Worm (Caenorhabditis elegans) whole organism, L1 larva: Measurements from ENCODE around the gene srx-4.

Experiments
- C16A3.4 ChIP-seq: fragments of 150-350 bp; optimal IDR thresholded peaks from 2 replicates; lab custom pipeline; 2014; ENCODE audit warnings: missing biosample characterization, missing genetic modification characterization
- C34B4.2 ChIP-seq: sonication (generic microtip); optimal IDR thresholded peaks from 2 replicates; lab custom pipeline; 2017; ENCODE audit warnings: mild to moderate bottlenecking, missing genetic modification characterization, missing compliant biosample characterization
- F16B12.6 ChIP-seq: fragments of 150-350 bp; optimal IDR thresholded peaks from 2 replicates; lab custom pipeline; 2014; ENCODE audit warnings: missing biosample characterization, missing genetic modification characterization
- ama-1 ChIP-seq: fragments of 150-350 bp; optimal IDR thresholded peaks from 2 replicates; lab custom pipeline; 2014
- ceh-8 ChIP-seq: fragments of 200-800 bp; sonication (Bioruptor generic); optimal IDR thresholded peaks from 2 replicates; lab custom pipeline; 2018; ENCODE audit warnings: mild to moderate bottlenecking, missing genetic modification characterization, moderate library complexity, missing compliant biosample characterization
- ceh-82 ChIP-seq, 3 experiments: fragments of 150-350 bp in 1 of 3; sonication (generic microtip) in 2 of 3; optimal IDR thresholded peaks; 2 replicates each; lab custom pipeline; 2014 to 2017; ENCODE audit warnings: missing biosample characterization in 3 of 3, missing genetic modification characterization in 3 of 3
- ceh-88 ChIP-seq: fragments of 200-800 bp; sonication (Bioruptor generic); IDR thresholded peaks from 2 replicates; pipeline ENCODE4 v1.3.6; 2022; ENCODE audit warnings: missing genetic modification characterization, missing compliant biosample characterization
- ceh-90 ChIP-seq: sonication (generic microtip); optimal IDR thresholded peaks from 2 replicates; lab custom pipeline; 2016; ENCODE audit warnings: missing genetic modification characterization, missing compliant biosample characterization
- dpl-1 ChIP-seq, 3 experiments: fragments of 150-350 bp in 2 of 3; sonication (generic microtip) in 1 of 3; optimal IDR thresholded peaks; 2 replicates each; lab custom pipeline; 2014 to 2017; ENCODE audit warnings: missing biosample characterization in 3 of 3, missing genetic modification characterization in 3 of 3, missing genetic modification reagents in 3 of 3
- dsc-1 ChIP-seq: sonication (generic microtip); optimal IDR thresholded peaks from 2 replicates; lab custom pipeline; 2016; ENCODE audit warnings: mild to moderate bottlenecking, missing genetic modification characterization, missing compliant biosample characterization
- efl-3 ChIP-seq: fragments of 200-800 bp; sonication (Bioruptor generic); optimal IDR thresholded peaks from 2 replicates; lab custom pipeline; 2018; ENCODE audit warnings: mild to moderate bottlenecking, missing genetic modification characterization, missing compliant biosample characterization
- egl-27 ChIP-seq, 2 experiments: fragments of 150-350 bp in 1 of 2; sonication (generic microtip); optimal IDR thresholded peaks; 3 replicates each; lab custom pipeline; 2017 to 2018; ENCODE audit warnings: missing biosample characterization in 2 of 2, missing genetic modification characterization in 2 of 2, missing genetic modification reagents in 2 of 2
- elt-2 ChIP-seq: sonication (generic microtip); optimal IDR thresholded peaks from 2 replicates; lab custom pipeline; 2016; ENCODE audit warnings: missing genetic modification characterization, mild to moderate bottlenecking, inconsistent platforms, missing compliant biosample characterization, missing genetic modification reagents
- elt-3 ChIP-seq, 6 experiments: fragments of 150-350 bp in 1 of 6; sonication (generic microtip); optimal IDR thresholded peaks; 2 replicates each; lab custom pipeline; 2017 to 2018; ENCODE audit warnings: missing biosample characterization in 6 of 6, missing genetic modification characterization in 6 of 6, inconsistent platforms in 1 of 6
- ets-5 ChIP-seq: fragments of 200-800 bp; sonication (Bioruptor generic); IDR thresholded peaks from 2 replicates; pipeline ENCODE4 v1.3.6; 2022; ENCODE audit warnings: missing genetic modification characterization, missing compliant biosample characterization
- fkh-4 ChIP-seq: sonication (generic microtip); optimal IDR thresholded peaks from 2 replicates; lab custom pipeline; 2016; ENCODE audit warnings: missing compliant biosample characterization, missing genetic modification characterization, borderline replicate concordance
- fkh-8 ChIP-seq: sonication (generic microtip); optimal IDR thresholded peaks from 2 replicates; lab custom pipeline; 2016; ENCODE audit warnings: mild to moderate bottlenecking, missing genetic modification characterization, missing compliant biosample characterization
- fos-1 ChIP-seq: fragments of 150-350 bp; optimal IDR thresholded peaks from 2 replicates; lab custom pipeline; 2014; ENCODE audit warnings: missing biosample characterization, missing genetic modification characterization
- grh-1 ChIP-seq: fragments of 200-800 bp; sonication (Bioruptor generic); IDR thresholded peaks from 2 replicates; pipeline ENCODE4 v1.3.6; 2022; ENCODE audit warnings: missing genetic modification reagents, missing genetic modification characterization, missing compliant biosample characterization
- hlh-17 ChIP-seq: fragments of 200-800 bp; sonication (Bioruptor generic); optimal IDR thresholded peaks from 2 replicates; lab custom pipeline; 2018; ENCODE audit warnings: missing genetic modification characterization, mild to moderate bottlenecking, missing compliant biosample characterization, moderate library complexity, borderline replicate concordance
- hpl-2 ChIP-seq: fragments of 150-350 bp; optimal IDR thresholded peaks from 2 replicates; lab custom pipeline; 2014; ENCODE audit warnings: missing biosample characterization, missing genetic modification reagents, missing genetic modification characterization
- irx-1 ChIP-seq: sonication (generic microtip); optimal IDR thresholded peaks from 2 replicates; lab custom pipeline; 2016; ENCODE audit warnings: missing genetic modification characterization, missing compliant biosample characterization
- isw-1 ChIP-seq: fragments of 200-800 bp; sonication (Bioruptor generic); IDR thresholded peaks from 2 replicates; pipeline ENCODE4 v1.3.6; 2022; ENCODE audit warnings: missing genetic modification characterization, missing compliant biosample characterization
- jun-1 ChIP-seq: fragments of 150-350 bp; optimal IDR thresholded peaks from 2 replicates; lab custom pipeline; 2014; ENCODE audit warnings: missing biosample characterization, missing genetic modification reagents, missing genetic modification characterization
- lin-14 ChIP-seq: fragments of 200-800 bp; sonication (Bioruptor generic); optimal IDR thresholded peaks from 2 replicates; lab custom pipeline; 2018; ENCODE audit warnings: mild to moderate bottlenecking, missing genetic modification characterization, moderate library complexity, missing compliant biosample characterization
- lir-3 ChIP-seq: sonication (generic microtip); optimal IDR thresholded peaks from 2 replicates; lab custom pipeline; 2016; ENCODE audit warnings: mild to moderate bottlenecking, missing genetic modification characterization, moderate library complexity, missing compliant biosample characterization; ENCODE audit not compliant: poor library complexity
- lsy-2 ChIP-seq, 2 experiments: fragments of 150-350 bp; optimal IDR thresholded peaks; 2 replicates each; lab custom pipeline; 2014; ENCODE audit warnings: missing biosample characterization in 2 of 2, missing genetic modification characterization in 2 of 2
- mep-1 ChIP-seq: fragments of 150-350 bp; optimal IDR thresholded peaks from 2 replicates; lab custom pipeline; 2014; ENCODE audit warnings: missing biosample characterization, missing genetic modification characterization
- nhr-11 ChIP-seq: fragments of 150-350 bp; optimal IDR thresholded peaks from 2 replicates; lab custom pipeline; 2014; ENCODE audit warnings: missing biosample characterization, missing genetic modification characterization
- nhr-12 ChIP-seq: sonication (generic microtip); optimal IDR thresholded peaks from 2 replicates; lab custom pipeline; 2017; ENCODE audit warnings: missing biosample characterization, missing genetic modification characterization
- nhr-20 ChIP-seq: sonication (generic microtip); optimal IDR thresholded peaks from 2 replicates; lab custom pipeline; 2016; ENCODE audit warnings: mild to moderate bottlenecking, missing genetic modification characterization, missing compliant biosample characterization
- nhr-237 ChIP-seq: fragments of 150-350 bp; optimal IDR thresholded peaks from 2 replicates; lab custom pipeline; 2014; ENCODE audit warnings: missing biosample characterization, missing genetic modification characterization
- nhr-47 ChIP-seq: sonication (generic microtip); optimal IDR thresholded peaks from 2 replicates; lab custom pipeline; 2016; ENCODE audit warnings: mild to moderate bottlenecking, missing genetic modification characterization, moderate library complexity, missing compliant biosample characterization
- nhr-77 ChIP-seq: fragments of 150-350 bp; optimal IDR thresholded peaks from 2 replicates; lab custom pipeline; 2014; ENCODE audit warnings: missing biosample characterization, missing genetic modification characterization
- nhr-90 ChIP-seq: sonication (generic microtip); optimal IDR thresholded peaks from 2 replicates; lab custom pipeline; 2016; ENCODE audit warnings: mild to moderate bottlenecking, missing genetic modification characterization, missing compliant biosample characterization; ENCODE audit not compliant: poor library complexity
- pag-3 ChIP-seq: sonication (generic microtip); optimal IDR thresholded peaks from 2 replicates; lab custom pipeline; 2017; ENCODE audit warnings: missing genetic modification characterization, mild to moderate bottlenecking, missing compliant biosample characterization, antibody characterized with exemption, borderline replicate concordance; ENCODE audit not compliant: insufficient read depth
- pax-3 ChIP-seq: fragments of 200-800 bp; sonication (Bioruptor generic); optimal IDR thresholded peaks from 2 replicates; lab custom pipeline; 2018; ENCODE audit warnings: mild to moderate bottlenecking, missing genetic modification characterization, moderate library complexity, missing compliant biosample characterization
- pqm-1 ChIP-seq: sonication (generic microtip); optimal IDR thresholded peaks from 3 replicates; lab custom pipeline; 2017; ENCODE audit warnings: missing biosample characterization, missing genetic modification characterization
- rnt-1 ChIP-seq: sonication (generic microtip); optimal IDR thresholded peaks from 2 replicates; lab custom pipeline; 2016; ENCODE audit warnings: mild to moderate bottlenecking, missing genetic modification characterization, moderate library complexity, missing compliant biosample characterization
- snpc-4 ChIP-seq: fragments of 150-350 bp; optimal IDR thresholded peaks from 2 replicates; lab custom pipeline; 2014; ENCODE audit warnings: missing biosample characterization, missing genetic modification characterization
- sptf-1 ChIP-seq: fragments of 150-350 bp; optimal IDR thresholded peaks from 2 replicates; lab custom pipeline; 2014; ENCODE audit warnings: missing biosample characterization, missing genetic modification characterization
- sup-37 ChIP-seq: fragments of 200-800 bp; sonication (Bioruptor generic); optimal IDR thresholded peaks from 2 replicates; lab custom pipeline; 2018; ENCODE audit warnings: mild to moderate bottlenecking, missing genetic modification characterization, missing compliant biosample characterization
- swsn-7 ChIP-seq: sonication (generic microtip); optimal IDR thresholded peaks from 2 replicates; lab custom pipeline; 2016; ENCODE audit warnings: missing genetic modification characterization, missing compliant biosample characterization
- tlp-1 ChIP-seq: fragments of 150-350 bp; optimal IDR thresholded peaks from 2 replicates; lab custom pipeline; 2014; ENCODE audit warnings: missing biosample characterization, missing genetic modification characterization
- unc-130 ChIP-seq: fragments of 150-350 bp; optimal IDR thresholded peaks from 2 replicates; lab custom pipeline; 2017; ENCODE audit warnings: missing biosample characterization, missing genetic modification characterization, inconsistent platforms
- unc-62 ChIP-seq: fragments of 150-350 bp; optimal IDR thresholded peaks from 2 replicates; lab custom pipeline; 2014; ENCODE audit warnings: missing biosample characterization, missing genetic modification reagents, missing genetic modification characterization
- unc-86 ChIP-seq: sonication (generic microtip); optimal IDR thresholded peaks from 2 replicates; lab custom pipeline; 2016; ENCODE audit warnings: missing genetic modification characterization, missing compliant biosample characterization
- vab-15 ChIP-seq: sonication (generic microtip); optimal IDR thresholded peaks from 2 replicates; lab custom pipeline; 2017; ENCODE audit warnings: missing genotype, mild to moderate bottlenecking, missing genetic modification characterization, missing compliant biosample characterization
- xbp-1 ChIP-seq: sonication (generic microtip); optimal IDR thresholded peaks from 2 replicates; lab custom pipeline; 2016; ENCODE audit warnings: missing genetic modification characterization, missing compliant biosample characterization
- zag-1 ChIP-seq: fragments of 150-350 bp; optimal IDR thresholded peaks from 2 replicates; lab custom pipeline; 2014; ENCODE audit warnings: missing biosample characterization, missing genetic modification characterization
- ztf-11 ChIP-seq, 2 experiments: sonication (generic microtip); optimal IDR thresholded peaks; 2 replicates each; lab custom pipeline; 2016 to 2017; ENCODE audit warnings: missing genetic modification characterization in 2 of 2, missing biosample characterization in 1 of 2, missing compliant biosample characterization in 1 of 2
- ztf-4 ChIP-seq: fragments of 150-350 bp; optimal IDR thresholded peaks from 2 replicates; lab custom pipeline; 2014; ENCODE audit warnings: missing biosample characterization, missing genetic modification characterization

srx-4 gene

ce11 chrV:730216-730615 is 37.6 kb upstream of the srx-4 start (continued):
- TF ChIP-seq ztf-11 (tag; optimal IDR thresholded peaks at IDR 0.05; lab: Kevin White, UChicago) (peak in 1 of 2 experiments; percentile 32), efl-3 (no peak), snpc-4 (no peak), irx-1 (tag; lab: Kevin White, UChicago) (no peak), ceh-88 (no peak; the same call in 1 of the 2 replicates), pag-3 (tag; lab: Kevin White, UChicago) (no peak), swsn-7 (tag; lab: Kevin White, UChicago) (peak; percentile 0), dsc-1 (tag; lab: Kevin White, UChicago) (no peak), F16B12.6 (tag; lab: Kevin White, UChicago) (no peak), egl-27 (tag; optimal IDR thresholded peaks at IDR 0.05; lab: Kevin White, UChicago) (no peak), mep-1 (tag; lab: Kevin White, UChicago) (peak; percentile 40), fos-1 (tag; lab: Kevin White, UChicago) (no peak), ceh-8 (GFP tag; lab: Kevin White, UChicago) (no peak), ama-1 (lab: Kevin White, UChicago) (peak; percentile 43), hlh-17 (GFP tag; lab: Kevin White, UChicago) (no peak), ets-5 (no peak), elt-3 (tag; optimal IDR thresholded peaks at IDR 0.05; lab: Kevin White, UChicago) (peak in 2 of 6 experiments; percentile 45 to 48), hpl-2 (GFP tag; lab: Kevin White, UChicago) (no peak), vab-15 (no peak), grh-1 (GFP tag; lab: Robert Waterston, UW) (peak; percentile 56; the same call in 1 of the 2 replicates), tlp-1 (no peak), nhr-20 (tag; lab: Kevin White, UChicago) (peak; percentile 75), nhr-90 (tag; lab: Kevin White, UChicago) (peak; percentile 74), lsy-2 (tag; optimal IDR thresholded peaks at IDR 0.05; lab: Kevin White, UChicago) (peak; percentile 26 to 34), lir-3 (tag; lab: Kevin White, UChicago) (peak; percentile 61), nhr-12 (tag; lab: Kevin White, UChicago) (no peak), ceh-82 (tag; optimal IDR thresholded peaks at IDR 0.05; lab: Kevin White, UChicago) (no peak), pax-3 (tag; lab: Kevin White, UChicago) (no peak), unc-62 (GFP tag; lab: Kevin White, UChicago) (no peak), ceh-90 (tag; lab: Kevin White, UChicago) (no peak), nhr-237 (tag; lab: Kevin White, UChicago) (no peak), ztf-4 (tag; lab: Kevin White, UChicago) (peak; percentile 59), nhr-11 (tag; lab: Kevin White, UChicago) (no peak), isw-1 (GFP tag; lab: Robert Waterston, UW) (no peak), nhr-47 (tag; lab: Kevin White, UChicago) (peak; percentile 49), xbp-1 (tag; lab: Kevin White, UChicago) (peak; percentile 5), elt-2 (tag; lab: Kevin White, UChicago) (peak; percentile 90), sptf-1 (tag; lab: Kevin White, UChicago) (no peak), nhr-77 (no peak), pqm-1 (tag; lab: Kevin White, UChicago) (no peak), fkh-4 (tag; lab: Kevin White, UChicago) (no peak), rnt-1 (tag; lab: Kevin White, UChicago) (peak; percentile 44), C34B4.2 (tag; lab: Kevin White, UChicago) (no peak), sup-37 (peak; percentile 77), jun-1 (no peak), unc-130 (no peak), lin-14 (GFP tag; lab: Kevin White, UChicago) (peak; percentile 71), C16A3.4 (tag; lab: Kevin White, UChicago) (peak; percentile 49), fkh-8 (tag; lab: Kevin White, UChicago) (no peak), unc-86 (tag; lab: Kevin White, UChicago) (no peak), zag-1 (no peak), dpl-1 (GFP tag; optimal IDR thresholded peaks at IDR 0.05; lab: Kevin White, UChicago) (no peak)
- TF ChIP-seq, all 84 proteins: peak for 28
